Fruit fly (Drosophila melanogaster) whole organism, pupa: ENCODE results near the gene trio.

Source experiments
- CG13204 ChIP-seq: fragments of 200-800 bp; sonication (Bioruptor generic); optimal IDR thresholded peaks from 2 replicates; lab custom pipeline; 2018; ENCODE audit warnings: missing biosample characterization, mild to moderate bottlenecking, missing genetic modification characterization, moderate library complexity
- CG15710 ChIP-seq: fragments of 200-800 bp; sonication (Bioruptor generic); optimal IDR thresholded peaks from 2 replicates; lab custom pipeline; 2018; ENCODE audit warnings: missing biosample characterization, mild to moderate bottlenecking, missing genetic modification characterization, moderate library complexity
- CG8301 ChIP-seq: fragments of 200-800 bp; sonication (Bioruptor generic); optimal IDR thresholded peaks from 2 replicates; lab custom pipeline; 2018; ENCODE audit warnings: missing biosample characterization, mild to moderate bottlenecking, missing genetic modification characterization
- Pif1B ChIP-seq: fragments of 200-800 bp; sonication (Bioruptor generic); optimal IDR thresholded peaks from 3 replicates; lab custom pipeline; 2016; ENCODE audit warnings: missing biosample characterization, missing genetic modification characterization

- no peak for TF ChIP-seq CG15710 (tag; lab: Kevin White, UChicago)
- no peak for TF ChIP-seq CG8301 (tag; lab: Kevin White, UChicago)
- no peak for TF ChIP-seq CG13204
- TF ChIP-seq Pif1B (GFP tag; lab: Kevin White, UChicago): no peak
Measured at dm6 chr3L:958605-959004, 76.1 kb downstream of the trio start.
